Worm (Caenorhabditis elegans): ENCODE data around the gene EEED8.4.

DNA sequence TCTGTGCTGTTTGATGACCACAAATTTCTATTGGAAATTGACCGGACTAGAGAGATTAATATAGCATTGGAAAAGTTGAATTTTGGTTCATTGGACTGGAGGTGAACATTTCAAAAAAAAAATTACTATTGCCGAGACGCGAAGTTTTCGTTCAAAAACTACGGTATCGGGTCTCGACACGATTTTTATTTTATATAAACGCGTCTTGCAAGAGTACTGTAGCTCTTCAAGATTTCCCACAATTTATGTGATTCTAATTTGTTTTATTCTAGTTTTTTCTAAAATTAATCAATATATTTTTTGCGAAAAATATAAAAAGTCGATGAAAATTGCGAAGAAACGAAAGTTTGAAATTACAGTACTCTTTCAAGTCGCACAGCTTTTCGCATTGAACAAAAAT, 38.5 kb upstream of the EEED8.4 start, which contains the start of gene F09E5.12:
- TF ChIP-seq lin-13 (GFP tag; optimal IDR thresholded peaks at IDR 0.05) (no peak), elt-1 (tag; optimal IDR thresholded peaks at IDR 0.05) (no peak), R02D3.7 (tag; optimal IDR thresholded peaks at IDR 0.05) (no peak), lsy-2 (tag; optimal IDR thresholded peaks at IDR 0.05) (no peak), lin-11 (tag; optimal IDR thresholded peaks at IDR 0.05) (no peak), ztf-11 (tag; optimal IDR thresholded peaks at IDR 0.05) (no peak), egl-27 (tag; optimal IDR thresholded peaks at IDR 0.05) (no peak), nhr-77 (tag; optimal IDR thresholded peaks at IDR 0.05) (no peak), elt-3 (tag; optimal IDR thresholded peaks at IDR 0.05) (no peak), nhr-129 (tag; optimal IDR thresholded peaks at IDR 0.05) (no peak), snpc-4 (tag; optimal IDR thresholded peaks at IDR 0.05) (no peak), unc-62 (GFP tag; optimal IDR thresholded peaks at IDR 0.05) (no peak), dmd-4 (tag; optimal IDR thresholded peaks at IDR 0.05) (no peak)

Data from whole organism, L2 larva.